Worm (Caenorhabditis elegans) whole organism, L3 larva: ENCODE data around the gene C50B6.9.

ENCODE experiments used
- ZK546.5 ChIP-seq: sonication (generic microtip); optimal IDR thresholded peaks from 2 replicates; lab custom pipeline; 2017; ENCODE audit warnings: missing biosample characterization, missing genetic modification characterization
- aly-2 ChIP-seq: fragments of 150-350 bp; optimal IDR thresholded peaks from 2 replicates; lab custom pipeline; 2014; ENCODE audit warnings: missing biosample characterization, missing genetic modification characterization
- ceh-28 ChIP-seq: fragments of 150-350 bp; optimal IDR thresholded peaks from 2 replicates; lab custom pipeline; 2014; ENCODE audit warnings: missing biosample characterization, missing genetic modification reagents, missing genetic modification characterization
- ceh-82 ChIP-seq: fragments of 150-350 bp; optimal IDR thresholded peaks from 2 replicates; lab custom pipeline; 2014; ENCODE audit warnings: missing biosample characterization, missing genetic modification characterization
- ceh-9 ChIP-seq: sonication (generic microtip); optimal IDR thresholded peaks from 2 replicates; lab custom pipeline; 2018; ENCODE audit warnings: missing biosample characterization, missing genetic modification characterization
- daf-12 ChIP-seq: fragments of 150-350 bp; optimal IDR thresholded peaks from 2 replicates; lab custom pipeline; 2014; ENCODE audit warnings: missing biosample characterization, missing genetic modification reagents, missing genetic modification characterization
- egl-27 ChIP-seq: sonication (generic microtip); optimal IDR thresholded peaks from 4 replicates; lab custom pipeline; 2017; ENCODE audit warnings: missing biosample characterization, missing genetic modification reagents, missing genetic modification characterization
- egl-5 ChIP-seq: fragments of 150-350 bp; optimal IDR thresholded peaks from 2 replicates; lab custom pipeline; 2017; ENCODE audit warnings: missing biosample characterization, missing genetic modification reagents, missing genetic modification characterization, inconsistent platforms
- elt-1 ChIP-seq: fragments of 150-350 bp; optimal IDR thresholded peaks from 2 replicates; lab custom pipeline; 2014; ENCODE audit warnings: missing biosample characterization, missing genetic modification characterization
- elt-2 ChIP-seq: sonication (generic microtip); optimal IDR thresholded peaks from 2 replicates; lab custom pipeline; 2016; ENCODE audit warnings: missing genetic modification reagents, mild to moderate bottlenecking, missing genetic modification characterization, missing compliant biosample characterization
- eor-1 ChIP-seq, 2 experiments: fragments of 150-350 bp; optimal IDR thresholded peaks; 2 replicates each; lab custom pipeline; 2014 to 2018; ENCODE audit warnings: missing biosample characterization in 2 of 2, missing genetic modification characterization in 2 of 2
- fkh-10 ChIP-seq: sonication (generic microtip); optimal IDR thresholded peaks from 2 replicates; lab custom pipeline; 2017; ENCODE audit warnings: missing biosample characterization, missing genetic modification reagents, missing genetic modification characterization
- fkh-2 ChIP-seq: fragments of 150-350 bp; optimal IDR thresholded peaks from 2 replicates; lab custom pipeline; 2014; ENCODE audit warnings: missing biosample characterization, missing genetic modification reagents, missing genetic modification characterization
- fos-1 ChIP-seq: fragments of 150-350 bp; optimal IDR thresholded peaks from 2 replicates; lab custom pipeline; 2014; ENCODE audit warnings: missing biosample characterization, missing genetic modification characterization
- jun-1 ChIP-seq: fragments of 150-350 bp; optimal IDR thresholded peaks from 2 replicates; lab custom pipeline; 2014; ENCODE audit warnings: missing biosample characterization, missing genetic modification reagents, missing genetic modification characterization
- lin-15B ChIP-seq: fragments of 150-350 bp; optimal IDR thresholded peaks from 2 replicates; lab custom pipeline; 2014; ENCODE audit warnings: missing biosample characterization, missing genetic modification characterization
- lin-39 ChIP-seq: fragments of 150-350 bp; optimal IDR thresholded peaks from 2 replicates; lab custom pipeline; 2018; ENCODE audit warnings: missing biosample characterization, missing genetic modification reagents, missing genetic modification characterization
- lsy-12 ChIP-seq: sonication (generic microtip); optimal IDR thresholded peaks from 2 replicates; lab custom pipeline; 2016; ENCODE audit warnings: mild to moderate bottlenecking, missing genetic modification characterization, missing compliant biosample characterization
- mdl-1 ChIP-seq: fragments of 150-350 bp; optimal IDR thresholded peaks from 2 replicates; lab custom pipeline; 2014; ENCODE audit warnings: missing biosample characterization, missing genetic modification characterization
- nhr-11 ChIP-seq: fragments of 150-350 bp; optimal IDR thresholded peaks from 2 replicates; lab custom pipeline; 2014; ENCODE audit warnings: missing biosample characterization, missing genetic modification characterization
- nhr-12 ChIP-seq: fragments of 150-350 bp; optimal IDR thresholded peaks from 2 replicates; lab custom pipeline; 2014; ENCODE audit warnings: missing biosample characterization, missing genetic modification characterization
- nhr-23 ChIP-seq: fragments of 150-350 bp; optimal IDR thresholded peaks from 2 replicates; lab custom pipeline; 2014; ENCODE audit warnings: missing biosample characterization, missing genetic modification reagents, missing genetic modification characterization
- nhr-25 ChIP-seq: sonication (generic microtip); optimal IDR thresholded peaks from 2 replicates; lab custom pipeline; 2017; ENCODE audit warnings: missing biosample characterization, missing genetic modification characterization
- nhr-43 ChIP-seq: sonication (generic microtip); optimal IDR thresholded peaks from 2 replicates; lab custom pipeline; 2016; ENCODE audit warnings: mild to moderate bottlenecking, missing genetic modification characterization, missing compliant biosample characterization; ENCODE audit not compliant: poor library complexity, severe bottlenecking
- nhr-76 ChIP-seq: fragments of 150-350 bp; sonication (generic microtip); optimal IDR thresholded peaks from 5 replicates; lab custom pipeline; 2014; ENCODE audit warnings: missing biosample characterization, missing genetic modification characterization
- pha-4 ChIP-seq: fragments of 150-350 bp; optimal IDR thresholded peaks from 2 replicates; lab custom pipeline; 2014; ENCODE audit warnings: missing biosample characterization, missing genetic modification reagents, missing genetic modification characterization
- pqm-1 ChIP-seq: fragments of 150-350 bp; optimal IDR thresholded peaks from 2 replicates; lab custom pipeline; 2017; ENCODE audit warnings: missing biosample characterization, missing genetic modification characterization, inconsistent platforms
- sea-2 ChIP-seq: fragments of 150-350 bp; sonication (generic microtip); optimal IDR thresholded peaks from 4 replicates; lab custom pipeline; 2014; ENCODE audit warnings: missing biosample characterization, missing genetic modification reagents, missing genetic modification characterization
- snpc-4 ChIP-seq: fragments of 150-350 bp; optimal IDR thresholded peaks from 2 replicates; lab custom pipeline; 2014; ENCODE audit warnings: missing biosample characterization, missing genetic modification characterization
- unc-39 ChIP-seq: sonication (generic microtip); optimal IDR thresholded peaks from 4 replicates; lab custom pipeline; 2017; ENCODE audit warnings: missing biosample characterization, missing genetic modification characterization
- unc-62 ChIP-seq: fragments of 150-350 bp; sonication (generic microtip); optimal IDR thresholded peaks from 4 replicates; lab custom pipeline; 2014; ENCODE audit warnings: missing biosample characterization, missing genetic modification reagents, missing genetic modification characterization
- zag-1 ChIP-seq: fragments of 150-350 bp; optimal IDR thresholded peaks from 2 replicates; lab custom pipeline; 2014; ENCODE audit warnings: missing biosample characterization, missing genetic modification characterization
- ztf-4 ChIP-seq: fragments of 150-350 bp; optimal IDR thresholded peaks from 2 replicates; lab custom pipeline; 2014; ENCODE audit warnings: missing biosample characterization, missing genetic modification characterization

C50B6.9 gene

ce11 chrV:13304663-13305188 lies 31.4 kb upstream of the C50B6.9 start, which contains the start of gene C26E1.2:
Gene C26E1.2 (plus strand): TSS chrV:13305138.
- no peak for TF ChIP-seq nhr-43
- TF ChIP-seq aly-2 (tag; lab: Kevin White, UChicago): no peak
- peak; percentile 11 for TF ChIP-seq pqm-1 (tag; lab: Kevin White, UChicago)
- TF ChIP-seq nhr-12 (tag; lab: Kevin White, UChicago): no peak
- TF ChIP-seq lin-39 (tag; lab: Kevin White, UChicago): no peak
- no peak for TF ChIP-seq elt-1 (tag; lab: Kevin White, UChicago)
- TF ChIP-seq ceh-82: no peak
- TF ChIP-seq lin-15B (tag; lab: Kevin White, UChicago): no peak
- TF ChIP-seq jun-1 (tag; lab: Kevin White, UChicago): no peak
- peak; percentile 83 for TF ChIP-seq elt-2 (tag; lab: Kevin White, UChicago)
- no peak for TF ChIP-seq zag-1
- TF ChIP-seq, all 47 proteins: peak for 2

ce11 chrV:13308616-13309015 lies 27.6 kb upstream of the C50B6.9 start, which contains the start of gene C50B6.1:
Gene C50B6.1 (plus strand): TSS chrV:13308916.
- TF ChIP-seq fkh-2 (tag; lab: Kevin White, UChicago): no peak
- no peak for TF ChIP-seq ZK546.5
- no peak for TF ChIP-seq elt-1 (tag; lab: Kevin White, UChicago)
- no peak for TF ChIP-seq ztf-4
- no peak for TF ChIP-seq lsy-12 (tag; lab: Kevin White, UChicago)
- TF ChIP-seq ceh-9 (tag; lab: Kevin White, UChicago): no peak
- no peak for TF ChIP-seq lin-39 (tag; lab: Kevin White, UChicago)
- TF ChIP-seq pha-4 (tag; lab: Kevin White, UChicago): no peak
- no peak for TF ChIP-seq nhr-43
- no peak for TF ChIP-seq unc-39 (tag; lab: Kevin White, UChicago)
- no peak for TF ChIP-seq zag-1
- TF ChIP-seq sea-2 (GFP tag; lab: Kevin White, UChicago): no peak
- TF ChIP-seq egl-27: no peak
- TF ChIP-seq nhr-76: no peak
- TF ChIP-seq ceh-82: no peak
- TF ChIP-seq, all 47 proteins: peak for 0

ce11 chrV:13309806-13310205 lies 26.4 kb upstream of the C50B6.9 start:
- TF ChIP-seq ceh-28 (no peak), mdl-1 (tag; lab: Kevin White, UChicago) (no peak), snpc-4 (tag; lab: Kevin White, UChicago) (no peak), elt-1 (tag; lab: Kevin White, UChicago) (no peak), nhr-12 (tag; lab: Kevin White, UChicago) (no peak), ceh-9 (tag; lab: Kevin White, UChicago) (no peak), eor-1 (tag; optimal IDR thresholded peaks at IDR 0.05; lab: Kevin White, UChicago) (no peak), nhr-11 (tag; lab: Kevin White, UChicago) (no peak), unc-39 (tag; lab: Kevin White, UChicago) (no peak), lin-39 (tag; lab: Kevin White, UChicago) (no peak), unc-62 (GFP tag; lab: Kevin White, UChicago) (no peak), jun-1 (tag; lab: Kevin White, UChicago) (no peak), egl-5 (tag; lab: Kevin White, UChicago) (no peak), fkh-2 (tag; lab: Kevin White, UChicago) (no peak), egl-27 (no peak), lsy-12 (tag; lab: Kevin White, UChicago) (no peak), nhr-25 (tag; lab: Kevin White, UChicago) (no peak), ztf-4 (no peak), daf-12 (tag; lab: Kevin White, UChicago) (no peak)

ce11 chrV:13312210-13312676 lies 23.9 kb upstream of the C50B6.9 start, which contains the start of gene nasp-2:
Gene nasp-2 (minus strand): TSS chrV:13312260.
- no peak for TF ChIP-seq zag-1
- peak; percentile 37 for TF ChIP-seq pha-4 (tag; lab: Kevin White, UChicago)
- TF ChIP-seq unc-62 (GFP tag; lab: Kevin White, UChicago): no peak
- TF ChIP-seq aly-2 (tag; lab: Kevin White, UChicago): no peak
- TF ChIP-seq fos-1 (tag; lab: Kevin White, UChicago): no peak
- peak; percentile 3 for TF ChIP-seq nhr-43
- peak; percentile 20 for TF ChIP-seq elt-2 (tag; lab: Kevin White, UChicago)
- TF ChIP-seq nhr-76: no peak
- no peak for TF ChIP-seq daf-12 (tag; lab: Kevin White, UChicago)
- no peak for TF ChIP-seq nhr-23
- peak; percentile 44 for TF ChIP-seq lin-15B (tag; lab: Kevin White, UChicago)
- TF ChIP-seq nhr-25 (tag; lab: Kevin White, UChicago): no peak
- TF ChIP-seq fkh-10 (GFP tag; lab: Kevin White, UChicago): no peak
